Worm (Caenorhabditis elegans) whole organism, late embryonic: ENCODE measurements around the gene K09C6.9.
"Not testable (repeated sequence)": the region's sequence is repeated elsewhere in the genome, so short reads cannot be mapped to it uniquely, and the experiment has no call there.

ENCODE experiments used
- C08G9.2 ChIP-seq: sonication (generic microtip); optimal IDR thresholded peaks from 2 replicates; lab custom pipeline; 2016; ENCODE audit warnings: mild to moderate bottlenecking, missing genetic modification characterization, moderate library complexity, missing compliant biosample characterization
- K02D7.2 ChIP-seq: sonication (generic microtip); optimal IDR thresholded peaks from 2 replicates; lab custom pipeline; 2017; ENCODE audit warnings: mild to moderate bottlenecking, missing genetic modification characterization, missing compliant biosample characterization
- T23F11.4 ChIP-seq: fragments of 200-800 bp; sonication (Bioruptor generic); optimal IDR thresholded peaks from 2 replicates; lab custom pipeline; 2018; ENCODE audit warnings: mild to moderate bottlenecking, missing genetic modification characterization, missing compliant biosample characterization
- Y22D7AL.16 ChIP-seq: sonication (generic microtip); optimal IDR thresholded peaks from 2 replicates; lab custom pipeline; 2016; ENCODE audit warnings: missing genetic modification characterization, missing compliant biosample characterization
- ceh-18 ChIP-seq: sonication (generic microtip); optimal IDR thresholded peaks from 2 replicates; lab custom pipeline; 2016; ENCODE audit warnings: missing genetic modification characterization, missing compliant biosample characterization
- ceh-2 ChIP-seq: sonication (generic microtip); optimal IDR thresholded peaks from 2 replicates; lab custom pipeline; 2016; ENCODE audit warnings: missing genotype, missing genetic modification characterization, missing compliant biosample characterization
- ceh-22 ChIP-seq: sonication (generic microtip); optimal IDR thresholded peaks from 2 replicates; lab custom pipeline; 2017; ENCODE audit warnings: missing biosample characterization, missing genetic modification characterization
- ceh-30 ChIP-seq: fragments of 150-350 bp; optimal IDR thresholded peaks from 2 replicates; lab custom pipeline; 2014; ENCODE audit warnings: missing biosample characterization, missing genetic modification characterization
- ceh-31 ChIP-seq: sonication (generic microtip); optimal IDR thresholded peaks from 2 replicates; lab custom pipeline; 2016; ENCODE audit warnings: missing genetic modification characterization, missing compliant biosample characterization
- ceh-45 ChIP-seq: fragments of 200-800 bp; sonication (Bioruptor generic); IDR thresholded peaks from 2 replicates; pipeline ENCODE4 v1.3.6; 2022; ENCODE audit warnings: missing genetic modification reagents, missing genetic modification characterization, missing compliant biosample characterization
- ceh-48 ChIP-seq: sonication (generic microtip); optimal IDR thresholded peaks from 2 replicates; lab custom pipeline; 2016; ENCODE audit warnings: missing genetic modification characterization, inconsistent platforms, missing compliant biosample characterization
- ceh-6 ChIP-seq: fragments of 200-800 bp; sonication (Bioruptor generic); optimal IDR thresholded peaks from 2 replicates; lab custom pipeline; 2018; ENCODE audit warnings: mild to moderate bottlenecking, missing genetic modification characterization, missing compliant biosample characterization
- che-1 ChIP-seq: sonication (generic microtip); optimal IDR thresholded peaks from 2 replicates; lab custom pipeline; 2016; ENCODE audit warnings: mild to moderate bottlenecking, missing genetic modification characterization, missing compliant biosample characterization
- ets-4 ChIP-seq: sonication (generic microtip); optimal IDR thresholded peaks from 2 replicates; lab custom pipeline; 2016; ENCODE audit warnings: missing genetic modification characterization, missing compliant biosample characterization
- eyg-1 ChIP-seq: sonication (generic microtip); optimal IDR thresholded peaks from 2 replicates; lab custom pipeline; 2016; ENCODE audit warnings: missing genotype, missing genetic modification characterization, missing compliant biosample characterization
- fax-1 ChIP-seq: sonication (generic microtip); optimal IDR thresholded peaks from 2 replicates; lab custom pipeline; 2016; ENCODE audit warnings: missing genotype, missing genetic modification characterization, missing compliant biosample characterization
- fkh-6 ChIP-seq: sonication (generic microtip); optimal IDR thresholded peaks from 2 replicates; lab custom pipeline; 2016; ENCODE audit warnings: missing genetic modification characterization, missing compliant biosample characterization
- gmeb-2 ChIP-seq: sonication (generic microtip); optimal IDR thresholded peaks from 2 replicates; lab custom pipeline; 2016; ENCODE audit warnings: missing genetic modification characterization, inconsistent platforms, missing compliant biosample characterization
- hlh-13 ChIP-seq: fragments of 200-800 bp; sonication (Bioruptor generic); optimal IDR thresholded peaks from 2 replicates; lab custom pipeline; 2018; ENCODE audit warnings: mild to moderate bottlenecking, missing genetic modification characterization, missing compliant biosample characterization
- hlh-30 ChIP-seq: sonication (generic microtip); optimal IDR thresholded peaks from 2 replicates; lab custom pipeline; 2017; ENCODE audit warnings: antibody characterized with exemption, missing genetic modification characterization, missing compliant biosample characterization; ENCODE audit not compliant: insufficient read depth
- hlh-8 ChIP-seq: sonication (generic microtip); optimal IDR thresholded peaks from 2 replicates; lab custom pipeline; 2016; ENCODE audit warnings: missing genotype, missing genetic modification characterization, missing compliant biosample characterization
- lim-6 ChIP-seq: sonication (generic microtip); optimal IDR thresholded peaks from 2 replicates; lab custom pipeline; 2016; ENCODE audit warnings: missing genetic modification characterization, missing compliant biosample characterization
- nhr-232 ChIP-seq: sonication (generic microtip); optimal IDR thresholded peaks from 2 replicates; lab custom pipeline; 2016; ENCODE audit warnings: missing genetic modification characterization, missing compliant biosample characterization
- pag-3 ChIP-seq: sonication (generic microtip); optimal IDR thresholded peaks from 2 replicates; lab custom pipeline; 2016; ENCODE audit warnings: missing compliant biosample characterization, missing genetic modification characterization, borderline replicate concordance
- pax-1 ChIP-seq: fragments of 150-350 bp; optimal IDR thresholded peaks from 2 replicates; lab custom pipeline; 2014; ENCODE audit warnings: missing biosample characterization, missing genetic modification characterization
- pha-2 ChIP-seq: sonication (generic microtip); optimal IDR thresholded peaks from 2 replicates; lab custom pipeline; 2017; ENCODE audit warnings: mild to moderate bottlenecking, missing genetic modification characterization, missing compliant biosample characterization
- sox-2 ChIP-seq: fragments of 200-800 bp; sonication (Bioruptor generic); IDR thresholded peaks from 2 replicates; pipeline ENCODE4 v1.3.6; 2022; ENCODE audit warnings: missing genetic modification reagents, missing genetic modification characterization, missing compliant biosample characterization
- sox-4 ChIP-seq: sonication (generic microtip); optimal IDR thresholded peaks from 2 replicates; lab custom pipeline; 2017; ENCODE audit warnings: mild to moderate bottlenecking, missing genetic modification characterization, inconsistent platforms, missing compliant biosample characterization
- syd-9 ChIP-seq: sonication (generic microtip); optimal IDR thresholded peaks from 2 replicates; lab custom pipeline; 2016; ENCODE audit warnings: mild to moderate bottlenecking, missing genetic modification characterization, moderate library complexity, missing compliant biosample characterization
- tbx-7 ChIP-seq: sonication (generic microtip); optimal IDR thresholded peaks from 2 replicates; lab custom pipeline; 2016; ENCODE audit warnings: missing genotype, missing genetic modification characterization, missing compliant biosample characterization
- ttx-3 ChIP-seq: sonication (generic microtip); optimal IDR thresholded peaks from 2 replicates; lab custom pipeline; 2016; ENCODE audit warnings: missing genetic modification reagents, missing genetic modification characterization, missing compliant biosample characterization
- unc-42 ChIP-seq: sonication (generic microtip); optimal IDR thresholded peaks from 2 replicates; lab custom pipeline; 2016; ENCODE audit warnings: missing genotype, missing genetic modification characterization, missing compliant biosample characterization
- unc-55 ChIP-seq: sonication (generic microtip); optimal IDR thresholded peaks from 2 replicates; lab custom pipeline; 2017; ENCODE audit warnings: missing biosample characterization, missing genetic modification reagents, missing genetic modification characterization
- unc-86 ChIP-seq: sonication (generic microtip); optimal IDR thresholded peaks from 2 replicates; lab custom pipeline; 2016; ENCODE audit warnings: missing genetic modification characterization, missing compliant biosample characterization
- zip-5 ChIP-seq: sonication (generic microtip); optimal IDR thresholded peaks from 2 replicates; lab custom pipeline; 2016; ENCODE audit warnings: missing genetic modification characterization, missing compliant biosample characterization
- ztf-16 ChIP-seq: sonication (generic microtip); optimal IDR thresholded peaks from 2 replicates; lab custom pipeline; 2017; ENCODE audit warnings: missing genetic modification characterization, missing compliant biosample characterization

K09C6.9 gene

DNA sequence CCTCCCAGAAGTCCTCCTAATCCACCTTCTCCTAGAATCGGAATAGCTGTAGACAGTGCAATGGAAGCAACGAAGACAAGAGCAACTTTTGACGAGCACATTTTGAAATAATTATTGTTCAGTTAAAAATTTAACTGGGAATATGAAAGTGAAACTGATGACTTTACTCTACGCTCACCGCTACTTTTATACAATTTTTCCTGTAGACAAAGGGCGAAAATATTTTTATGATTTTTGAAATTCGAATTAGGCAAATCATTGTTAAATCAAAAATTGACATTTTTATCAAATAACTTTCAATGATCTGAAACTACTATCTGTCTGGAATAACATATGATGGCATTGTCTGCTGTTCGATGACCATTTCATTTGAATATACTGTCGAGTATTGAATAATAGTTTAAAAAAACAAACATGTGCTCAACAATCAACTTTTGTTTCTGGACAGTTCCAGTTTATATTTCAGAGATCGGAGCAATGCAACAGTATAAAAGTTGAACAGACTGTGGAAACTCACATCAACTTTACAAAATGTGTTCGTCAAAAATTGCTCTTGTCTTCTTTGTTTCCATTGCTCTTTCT, 38.7 kb upstream of the K09C6.9 start, which contains the start of the genes srlf-23 and srlf-20:
TSS of gene srlf-23 (minus strand) at position 101 of the 582 bp plus-strand sequence.
TSS of gene srlf-20 (plus strand) at position 532 of the 582 bp plus-strand sequence.
- TF ChIP-seq ztf-16 (no peak), ceh-18 (tag; lab: Kevin White, UChicago) (no peak), K02D7.2 (tag; lab: Kevin White, UChicago) (no peak), ceh-22 (tag; lab: Kevin White, UChicago) (no peak), sox-2 (no peak), hlh-8 (tag; lab: Kevin White, UChicago) (no peak), gmeb-2 (no peak), ceh-30 (tag; lab: Kevin White, UChicago) (no peak), ets-4 (tag; lab: Kevin White, UChicago) (no peak), fax-1 (tag; lab: Kevin White, UChicago) (no peak), tbx-7 (no peak), hlh-13 (GFP tag; lab: Kevin White, UChicago) (no peak)

DNA sequence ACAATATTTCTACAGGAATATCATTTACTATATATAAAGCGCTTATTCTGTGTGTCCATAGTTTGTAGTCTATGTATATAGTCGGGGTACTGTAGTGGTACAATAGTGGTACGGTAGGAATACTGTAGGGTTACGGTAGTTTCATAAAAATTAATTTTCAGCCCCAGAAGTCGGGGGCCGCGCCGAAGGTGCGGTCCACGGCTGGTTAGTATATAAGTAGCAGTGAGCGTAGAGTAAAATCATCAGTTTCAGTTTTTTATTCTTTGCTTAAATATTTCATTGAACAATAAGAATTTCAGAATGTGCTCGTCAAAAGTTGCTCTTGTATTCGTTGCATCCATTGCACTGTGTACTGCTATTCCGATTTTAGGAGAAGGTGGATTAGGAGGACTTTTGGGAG, 36.0 kb upstream of the K09C6.9 start, which contains the start of gene srlf-22:
TSS of gene srlf-22 (plus strand) at position 301 of the 400 bp plus-strand sequence.
- TF ChIP-seq ceh-48; syd-9 (tag; lab: Kevin White, UChicago); ceh-31 (tag; lab: Kevin White, UChicago): not testable (repeated sequence)
- TF ChIP-seq, all 69 proteins: peak for 0; not testable (repeated sequence) for 69

DNA sequence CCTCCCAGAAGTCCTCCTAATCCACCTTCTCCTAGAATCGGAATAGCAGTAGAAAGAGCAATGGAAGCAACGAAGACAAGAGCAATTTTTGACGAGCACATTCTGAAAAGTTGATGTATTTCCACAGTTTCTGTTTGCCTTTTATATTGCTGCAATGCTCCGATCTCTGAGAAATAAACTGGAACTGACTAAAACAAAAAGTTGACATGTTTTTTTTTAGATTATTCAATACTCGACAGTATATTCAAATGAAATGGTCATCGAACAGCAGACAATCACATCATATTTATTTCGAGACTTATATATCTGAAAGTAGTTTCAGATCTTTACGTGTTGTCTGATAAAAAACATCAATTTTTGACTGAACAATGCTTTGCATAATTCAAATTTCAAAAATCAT, 35.6 kb upstream of the K09C6.9 start, which contains the start of gene srlf-21:
TSS of gene srlf-21 (minus strand) at position 101 of the 400 bp plus-strand sequence.
- TF ChIP-seq che-1, result no peak
- TF ChIP-seq eyg-1 (tag; lab: Kevin White, UChicago), result no peak
- no peak for TF ChIP-seq ceh-31 (tag; lab: Kevin White, UChicago)
- TF ChIP-seq fkh-6 (tag; lab: Kevin White, UChicago), result no peak

DNA sequence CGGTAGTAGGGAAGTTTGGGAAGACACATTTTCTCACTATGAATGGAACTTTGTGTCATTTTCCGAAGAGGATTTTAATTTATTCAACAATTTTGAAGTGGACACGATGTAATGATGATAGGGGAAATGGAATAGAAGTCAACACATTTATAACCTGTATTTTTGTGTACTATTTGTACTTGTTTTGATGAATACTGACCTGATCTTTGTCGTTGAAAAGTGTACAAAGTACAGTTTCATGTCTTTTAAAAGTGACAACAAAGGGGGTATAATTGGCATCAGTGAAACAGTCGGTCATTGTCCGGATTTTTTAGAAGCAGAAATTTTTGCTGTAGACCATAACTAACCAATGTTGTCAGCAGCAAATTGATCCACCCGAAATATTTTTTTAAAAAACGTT, 34.4 kb upstream of the K09C6.9 start, which contains the start of gene T02B11.6:
TSS of gene T02B11.6 (minus strand) at position 101 of the 400 bp plus-strand sequence.
- TF ChIP-seq unc-86 (tag; lab: Kevin White, UChicago), result no peak
- no peak for TF ChIP-seq ceh-2 (tag; lab: Kevin White, UChicago)
- TF ChIP-seq unc-55, result no peak
- TF ChIP-seq sox-2, result no peak
- TF ChIP-seq C08G9.2 (tag; lab: Kevin White, UChicago), result no peak
- TF ChIP-seq ceh-45 (GFP tag; lab: Robert Waterston, UW), result no peak
- TF ChIP-seq ttx-3, result no peak
- TF ChIP-seq unc-42, result no peak
- no peak for TF ChIP-seq pax-1 (tag; lab: Kevin White, UChicago)
- TF ChIP-seq ceh-18 (tag; lab: Kevin White, UChicago), result no peak

DNA sequence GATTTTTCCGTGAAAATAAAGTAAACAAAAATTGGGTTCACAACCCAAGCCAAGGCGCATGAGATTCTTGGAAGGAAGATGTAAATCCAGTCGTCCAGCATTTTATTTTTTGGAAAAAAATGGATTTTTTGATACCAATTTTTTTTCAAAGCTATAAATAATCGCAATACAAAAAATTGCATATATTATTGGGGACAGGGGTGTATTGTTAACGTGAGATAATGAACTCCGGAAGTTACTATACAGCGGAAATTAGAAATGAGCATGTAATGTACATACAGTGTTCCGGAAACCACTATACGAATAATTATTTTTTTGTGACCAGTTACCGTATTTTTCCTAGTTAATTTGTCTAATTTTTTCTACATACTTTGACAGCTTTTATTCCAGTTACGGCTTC, 29.5 kb upstream of the K09C6.9 start, which contains the start of gene srj-38:
TSS of gene srj-38 (minus strand) at position 101 of the 400 bp plus-strand sequence.
- TF ChIP-seq pha-2 (tag; lab: Kevin White, UChicago), result no peak
- no peak for TF ChIP-seq Y22D7AL.16 (tag; lab: Kevin White, UChicago)
- no peak for TF ChIP-seq pag-3
- TF ChIP-seq ceh-48, result no peak
- no peak for TF ChIP-seq T23F11.4 (GFP tag; lab: Kevin White, UChicago)
- TF ChIP-seq ceh-6 (GFP tag; lab: Kevin White, UChicago), result no peak
- TF ChIP-seq hlh-30 (tag; lab: Kevin White, UChicago), result no peak
- TF ChIP-seq nhr-232, result no peak
- TF ChIP-seq gmeb-2, result no peak
- no peak for TF ChIP-seq zip-5 (tag; lab: Kevin White, UChicago)
- no peak for TF ChIP-seq sox-4 (tag; lab: Kevin White, UChicago)
- TF ChIP-seq hlh-13 (GFP tag; lab: Kevin White, UChicago), result no peak
- TF ChIP-seq lim-6 (tag; lab: Kevin White, UChicago), result no peak
- TF ChIP-seq, all 69 proteins: peak for 0
